Worm (Caenorhabditis elegans): ENCODE measurements around the gene crn-5.

The crn-5 gene

DNA sequence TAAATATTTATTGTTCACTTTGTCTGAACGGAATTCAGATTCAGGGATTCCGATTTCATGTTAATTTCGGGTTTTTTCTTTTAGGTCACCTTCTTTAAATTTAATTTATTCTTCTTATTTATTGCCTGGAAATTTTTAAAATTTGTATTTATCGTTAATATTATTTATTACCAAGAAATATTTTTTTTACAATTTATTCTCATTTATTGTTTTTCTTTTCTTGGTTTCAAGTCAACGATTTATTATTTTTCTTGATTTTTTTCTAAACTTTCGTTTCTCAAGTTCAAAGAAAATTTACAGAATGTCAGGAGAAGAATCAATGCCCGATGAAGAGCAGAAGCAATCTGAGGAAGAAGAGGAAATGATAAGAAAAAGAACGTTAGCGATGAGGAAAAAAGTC lies 4.8 kb upstream of the crn-5 start, which contains the start of gene crn-3:
Gene crn-3, plus strand, starts transcription at position 301 of the 400 bp plus-strand sequence.
- no peak for TF ChIP-seq sea-2 (GFP tag; optimal IDR thresholded peaks at IDR 0.05)
- TF ChIP-seq ztf-11 (tag; optimal IDR thresholded peaks at IDR 0.05) = no peak
- no peak for TF ChIP-seq snpc-4 (tag; optimal IDR thresholded peaks at IDR 0.05)
- no peak for TF ChIP-seq ama-1 (optimal IDR thresholded peaks at IDR 0.05)
- no peak for TF ChIP-seq ceh-9 (tag; optimal IDR thresholded peaks at IDR 0.05)
- no peak for TF ChIP-seq fkh-2 (tag; optimal IDR thresholded peaks at IDR 0.05)
- no peak for TF ChIP-seq nhr-11 (tag; optimal IDR thresholded peaks at IDR 0.05)
- TF ChIP-seq eor-1 (tag; optimal IDR thresholded peaks at IDR 0.05) = no peak
- no peak for TF ChIP-seq zag-1 (tag; optimal IDR thresholded peaks at IDR 0.05)
- no peak for TF ChIP-seq pqm-1 (tag; optimal IDR thresholded peaks at IDR 0.05)
- TF ChIP-seq mdl-1 (tag; optimal IDR thresholded peaks at IDR 0.05) = no peak
- no peak for TF ChIP-seq mml-1 (tag; optimal IDR thresholded peaks at IDR 0.05)
- no peak for TF ChIP-seq nhr-67 (tag; optimal IDR thresholded peaks at IDR 0.05)
- no peak for TF ChIP-seq hmg-11 (tag; optimal IDR thresholded peaks at IDR 0.05)
- TF ChIP-seq nhr-76 (tag; optimal IDR thresholded peaks at IDR 0.05) = no peak
- TF ChIP-seq nhr-28 (tag; optimal IDR thresholded peaks at IDR 0.05) = no peak

ce11 chrII:10594312-10594711 lies 1.8 kb downstream of the crn-5 start:
- no peak for TF ChIP-seq daf-12 (tag; optimal IDR thresholded peaks at IDR 0.05)
- TF ChIP-seq zag-1 (tag; optimal IDR thresholded peaks at IDR 0.05) = no peak
- TF ChIP-seq nhr-43 (tag; optimal IDR thresholded peaks at IDR 0.05; ENCODE audit: poor library complexity, severe bottlenecking) = no peak
- no peak for TF ChIP-seq fkh-2 (tag; optimal IDR thresholded peaks at IDR 0.05)
- no peak for TF ChIP-seq nhr-77 (tag; optimal IDR thresholded peaks at IDR 0.05)
- no peak for TF ChIP-seq elt-2 (tag; optimal IDR thresholded peaks at IDR 0.05)
- TF ChIP-seq ztf-4 (tag; optimal IDR thresholded peaks at IDR 0.05) = no peak

DNA sequence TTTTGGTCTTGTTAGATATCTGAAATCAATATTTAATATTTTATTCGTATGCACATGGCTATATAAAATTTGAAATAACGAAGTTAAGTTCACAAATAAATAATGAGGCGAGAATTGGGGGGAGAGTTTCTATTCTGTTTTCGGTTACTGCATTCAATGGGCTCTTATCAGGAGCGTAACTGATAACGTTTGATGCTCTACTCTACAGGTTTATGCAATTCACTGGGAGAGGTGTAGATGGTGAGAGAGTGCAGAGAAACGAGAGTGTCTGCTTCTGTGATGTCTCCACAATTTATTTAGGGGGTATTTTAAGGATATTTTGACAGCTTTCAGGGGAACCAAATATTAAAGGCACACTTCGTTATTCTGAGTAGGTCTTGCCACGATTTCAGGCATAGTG lies 2.2 kb downstream of the crn-5 start, which contains the start of gene C14A4.6:
Gene C14A4.6, minus strand, starts transcription at position 19 of the 400 bp plus-strand sequence.
- peak; percentile 70 for TF ChIP-seq pqm-1 (tag; optimal IDR thresholded peaks at IDR 0.05)
- no peak for TF ChIP-seq fkh-10 (GFP tag; optimal IDR thresholded peaks at IDR 0.05)
- peak; percentile 33 for TF ChIP-seq pha-4 (tag; optimal IDR thresholded peaks at IDR 0.05)
- no peak for TF ChIP-seq lsy-12 (tag; optimal IDR thresholded peaks at IDR 0.05)
- peak; percentile 92 for TF ChIP-seq elt-2 (tag; optimal IDR thresholded peaks at IDR 0.05)

ce11 chrII:10596462-10596861 lies 3.9 kb downstream of the crn-5 start, which contains the start of gene C14A4.7:
Gene C14A4.7, minus strand, starts transcription at chrII:10596562.
- TF ChIP-seq elt-2 (tag; optimal IDR thresholded peaks at IDR 0.05) (peak; percentile 16), lin-39 (tag; optimal IDR thresholded peaks at IDR 0.05) (no peak), eor-1 (tag; optimal IDR thresholded peaks at IDR 0.05) (no peak)

DNA sequence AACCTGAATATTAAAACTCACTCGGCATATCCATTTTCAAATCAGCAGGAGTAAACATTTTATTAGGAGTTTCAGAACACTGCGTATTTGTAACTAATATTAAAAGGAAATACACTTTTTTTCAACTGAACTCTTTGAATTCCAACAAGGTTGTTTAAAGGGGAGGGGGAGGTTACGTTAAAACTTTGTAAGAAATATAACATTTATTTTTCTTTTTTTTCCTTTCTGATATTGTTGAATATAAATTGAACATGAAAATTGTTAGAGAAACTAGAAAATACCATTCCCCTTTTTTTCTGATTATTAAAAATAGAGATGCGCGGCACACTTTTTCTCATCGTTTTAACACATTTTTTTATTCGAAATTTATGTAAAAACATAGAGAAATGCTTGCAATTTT lies 5.5 kb downstream of the crn-5 start, which contains the start of gene C14A4.8:
Gene C14A4.8, minus strand, starts transcription at position 101 of the 400 bp plus-strand sequence.
- no peak for TF ChIP-seq sea-2 (GFP tag; optimal IDR thresholded peaks at IDR 0.05)

DNA sequence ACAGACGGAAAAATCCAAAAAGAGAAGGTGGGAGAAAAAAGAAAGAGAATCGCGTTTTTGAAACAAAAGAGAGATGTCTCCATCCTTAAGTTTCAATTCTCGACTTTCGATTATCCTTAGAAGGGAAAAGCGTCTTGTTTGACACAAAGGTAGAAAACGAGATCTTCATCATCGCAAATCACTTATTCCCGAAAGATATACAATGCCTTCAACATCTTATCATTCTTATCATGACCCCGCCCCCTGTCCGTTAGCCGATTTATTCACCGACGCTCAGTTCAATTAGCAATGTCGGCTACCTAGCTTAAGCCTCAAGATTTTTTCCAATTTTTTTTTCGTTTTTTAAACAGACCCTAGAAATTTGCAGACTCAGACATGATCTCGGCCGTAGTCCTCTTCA lies 6.4 kb downstream of the crn-5 start, which contains the start of gene C14A4.9:
Gene C14A4.9, plus strand, starts transcription at position 368 of the 400 bp plus-strand sequence.
- TF ChIP-seq egl-5 (tag; optimal IDR thresholded peaks at IDR 0.05) (no peak), ceh-16 (tag; optimal IDR thresholded peaks at IDR 0.05) (no peak), fos-1 (tag; optimal IDR thresholded peaks at IDR 0.05) (no peak), elt-3 (tag; optimal IDR thresholded peaks at IDR 0.05) (peak; percentile 11 to 84 (median 62)), nhr-23 (tag; optimal IDR thresholded peaks at IDR 0.05) (peak; percentile 17), aly-2 (tag; optimal IDR thresholded peaks at IDR 0.05) (no peak)

- TF ChIP-seq skn-1 (tag; optimal IDR thresholded peaks at IDR 0.05) = no peak
- no peak for TF ChIP-seq pha-4 (tag; optimal IDR thresholded peaks at IDR 0.05)
- TF ChIP-seq unc-62 (GFP tag; optimal IDR thresholded peaks at IDR 0.05) = no peak
- no peak for TF ChIP-seq fos-1 (tag; optimal IDR thresholded peaks at IDR 0.05)
- no peak for TF ChIP-seq pqm-1 (tag; optimal IDR thresholded peaks at IDR 0.05)
These were observed 9.6 kb downstream of the crn-5 start, which contains the start of gene srv-2 for ce11 chrII:10602184-10602583. Gene srv-2, minus strand, starts transcription at chrII:10602284.
